Worm (Caenorhabditis elegans): ENCODE results near the gene W02H5.19.

W02H5.19 gene

ce11 chrV:2664525-2665053, 25.9 kb downstream of the W02H5.19 start, which contains the start of gene ndx-2:
ndx-2 (minus strand) TSS chrV:2665003.
- TF ChIP-seq lsy-12 (tag; optimal IDR thresholded peaks at IDR 0.05) (peak; percentile 14), nhr-76 (tag; optimal IDR thresholded peaks at IDR 0.05) (no peak)

- TF ChIP-seq nhr-77 (tag; optimal IDR thresholded peaks at IDR 0.05) = no peak
- TF ChIP-seq unc-39 (tag; optimal IDR thresholded peaks at IDR 0.05) = no peak
- TF ChIP-seq ztf-4 (tag; optimal IDR thresholded peaks at IDR 0.05) = no peak
- TF ChIP-seq fkh-2 (tag; optimal IDR thresholded peaks at IDR 0.05) = no peak
- TF ChIP-seq nhr-23 (tag; optimal IDR thresholded peaks at IDR 0.05) = no peak
- no peak for TF ChIP-seq ZK546.5 (tag; optimal IDR thresholded peaks at IDR 0.05)
- TF ChIP-seq zag-1 (tag; optimal IDR thresholded peaks at IDR 0.05) = no peak
- TF ChIP-seq fkh-10 (GFP tag; optimal IDR thresholded peaks at IDR 0.05) = no peak
- no peak for TF ChIP-seq nhr-25 (tag; optimal IDR thresholded peaks at IDR 0.05)
- TF ChIP-seq ceh-28 (tag; optimal IDR thresholded peaks at IDR 0.05) = no peak
- TF ChIP-seq elt-1 (tag; optimal IDR thresholded peaks at IDR 0.05) = no peak
- TF ChIP-seq nhr-76 (tag; optimal IDR thresholded peaks at IDR 0.05) = no peak
- TF ChIP-seq ceh-9 (tag; optimal IDR thresholded peaks at IDR 0.05) = no peak
- no peak for TF ChIP-seq pqm-1 (tag; optimal IDR thresholded peaks at IDR 0.05)
Measured at ce11 chrV:2666600-2666999, 27.9 kb downstream of the W02H5.19 start, which contains the start of gene W02G9.4. W02G9.4 (plus strand) TSS chrV:2666900.

ce11 chrV:2671155-2671554, 32.5 kb downstream of the W02H5.19 start, which contains the start of gene kel-8:
kel-8 (plus strand) TSS chrV:2671455.
- no peak for TF ChIP-seq R02D3.7 (tag; optimal IDR thresholded peaks at IDR 0.05)
- no peak for TF ChIP-seq daf-12 (tag; optimal IDR thresholded peaks at IDR 0.05)
- peak; percentile 41 for TF ChIP-seq nhr-25 (tag; optimal IDR thresholded peaks at IDR 0.05)
- TF ChIP-seq ceh-16 (tag; optimal IDR thresholded peaks at IDR 0.05) = no peak
- peak; percentile 53 for TF ChIP-seq nfya-1 (tag; optimal IDR thresholded peaks at IDR 0.05; ENCODE audit: insufficient read depth)

ce11 chrV:2672603-2673002, 33.9 kb downstream of the W02H5.19 start, which contains the start of gene W02G9.3:
W02G9.3 (plus strand) TSS chrV:2672986.
- TF ChIP-seq nhr-23 (tag; optimal IDR thresholded peaks at IDR 0.05) (peak; percentile 65), nhr-43 (tag; optimal IDR thresholded peaks at IDR 0.05; ENCODE audit: poor library complexity, severe bottlenecking) (peak; percentile 12), nhr-28 (tag; optimal IDR thresholded peaks at IDR 0.05) (no peak), nhr-11 (tag; optimal IDR thresholded peaks at IDR 0.05) (peak; percentile 96), lin-39 (tag; optimal IDR thresholded peaks at IDR 0.05) (peak; percentile 81), skn-1 (tag; optimal IDR thresholded peaks at IDR 0.05) (peak; percentile 33), nhr-77 (tag; optimal IDR thresholded peaks at IDR 0.05) (no peak), elt-2 (tag; optimal IDR thresholded peaks at IDR 0.05) (peak; percentile 40), ceh-82 (tag; optimal IDR thresholded peaks at IDR 0.05) (no peak), egl-27 (tag; optimal IDR thresholded peaks at IDR 0.05) (peak; percentile 55), R02D3.7 (tag; optimal IDR thresholded peaks at IDR 0.05) (peak; percentile 22), hmg-11 (tag; optimal IDR thresholded peaks at IDR 0.05) (peak; percentile 58), ama-1 (optimal IDR thresholded peaks at IDR 0.05) (no peak), snpc-4 (tag; optimal IDR thresholded peaks at IDR 0.05) (peak; percentile 67), ZK546.5 (tag; optimal IDR thresholded peaks at IDR 0.05) (no peak), ceh-28 (tag; optimal IDR thresholded peaks at IDR 0.05) (peak; percentile 19), nfya-1 (tag; optimal IDR thresholded peaks at IDR 0.05; ENCODE audit: insufficient read depth) (peak; percentile 75), nhr-67 (tag; optimal IDR thresholded peaks at IDR 0.05) (no peak), lin-15B (tag; optimal IDR thresholded peaks at IDR 0.05) (peak; percentile 89), zag-1 (tag; optimal IDR thresholded peaks at IDR 0.05) (no peak), pqm-1 (tag; optimal IDR thresholded peaks at IDR 0.05) (peak; percentile 78), pha-4 (tag; optimal IDR thresholded peaks at IDR 0.05) (peak; percentile 93), egl-5 (tag; optimal IDR thresholded peaks at IDR 0.05) (peak; percentile 84)

- TF ChIP-seq lsy-12 (tag; optimal IDR thresholded peaks at IDR 0.05) (peak; percentile 3), ztf-4 (tag; optimal IDR thresholded peaks at IDR 0.05) (no peak), ztf-11 (tag; optimal IDR thresholded peaks at IDR 0.05) (no peak), eor-1 (tag; optimal IDR thresholded peaks at IDR 0.05) (no peak), nhr-77 (tag; optimal IDR thresholded peaks at IDR 0.05) (no peak), pqm-1 (tag; optimal IDR thresholded peaks at IDR 0.05) (no peak), fkh-10 (GFP tag; optimal IDR thresholded peaks at IDR 0.05) (no peak), ceh-16 (tag; optimal IDR thresholded peaks at IDR 0.05) (no peak), ZK546.5 (tag; optimal IDR thresholded peaks at IDR 0.05) (no peak), aly-2 (tag; optimal IDR thresholded peaks at IDR 0.05) (no peak), nhr-12 (tag; optimal IDR thresholded peaks at IDR 0.05) (no peak), elt-2 (tag; optimal IDR thresholded peaks at IDR 0.05) (peak; percentile 7), lin-15B (tag; optimal IDR thresholded peaks at IDR 0.05) (no peak), skn-1 (tag; optimal IDR thresholded peaks at IDR 0.05) (no peak), nfya-1 (tag; optimal IDR thresholded peaks at IDR 0.05; ENCODE audit: insufficient read depth) (peak; percentile 53), nhr-25 (tag; optimal IDR thresholded peaks at IDR 0.05) (peak; percentile 27), snpc-4 (tag; optimal IDR thresholded peaks at IDR 0.05) (no peak), mml-1 (tag; optimal IDR thresholded peaks at IDR 0.05) (no peak), nhr-28 (tag; optimal IDR thresholded peaks at IDR 0.05) (no peak), elt-3 (tag; optimal IDR thresholded peaks at IDR 0.05) (no peak), hmg-11 (tag; optimal IDR thresholded peaks at IDR 0.05) (peak; percentile 58), egl-5 (tag; optimal IDR thresholded peaks at IDR 0.05) (no peak), elt-1 (tag; optimal IDR thresholded peaks at IDR 0.05) (no peak), sea-2 (GFP tag; optimal IDR thresholded peaks at IDR 0.05) (no peak), pha-4 (tag; optimal IDR thresholded peaks at IDR 0.05) (peak; percentile 55), daf-12 (tag; optimal IDR thresholded peaks at IDR 0.05) (no peak), egl-27 (tag; optimal IDR thresholded peaks at IDR 0.05) (no peak), ama-1 (optimal IDR thresholded peaks at IDR 0.05) (peak; percentile 28), nhr-43 (tag; optimal IDR thresholded peaks at IDR 0.05; ENCODE audit: poor library complexity, severe bottlenecking) (no peak)
Measured at ce11 chrV:2673807-2674206, 35.1 kb downstream of the W02H5.19 start.
